Fruit fly (Drosophila melanogaster) whole organism, embryonic: ENCODE data around the gene Or94b.

ENCODE experiments used
- CG10959 ChIP-seq: fragments of 200-800 bp; sonication (Bioruptor generic); IDR thresholded peaks from 2 replicates; pipeline ENCODE4 v1.3.6; 2022; ENCODE audit warnings: missing biosample characterization, missing genetic modification characterization
- CG11247 ChIP-seq: fragments of 200-800 bp; sonication (Bioruptor generic); IDR thresholded peaks from 2 replicates; pipeline ENCODE4 v1.3.6; 2022; ENCODE audit warnings: missing biosample characterization, missing genetic modification characterization
- CG12769 ChIP-seq: fragments of 200-800 bp; sonication (Bioruptor generic); optimal IDR thresholded peaks from 2 replicates; lab custom pipeline; 2019; ENCODE audit warnings: missing biosample characterization, mild to moderate bottlenecking, missing genetic modification characterization, moderate library complexity
- CG13424 ChIP-seq: fragments of 200-800 bp; sonication (Bioruptor generic); optimal IDR thresholded peaks from 2 replicates; lab custom pipeline; 2019; ENCODE audit warnings: missing biosample characterization, mild to moderate bottlenecking, missing genetic modification characterization, moderate library complexity
- CG15696 ChIP-seq: fragments of 200-800 bp; sonication (Bioruptor generic); optimal IDR thresholded peaks from 2 replicates; lab custom pipeline; 2019; ENCODE audit warnings: missing biosample characterization, mild to moderate bottlenecking, missing genetic modification characterization, moderate library complexity
- CG1603 ChIP-seq: fragments of 200-800 bp; sonication (Bioruptor generic); optimal IDR thresholded peaks from 2 replicates; lab custom pipeline; 2019; ENCODE audit warnings: missing biosample characterization, mild to moderate bottlenecking, missing genetic modification characterization, moderate library complexity
- CG16863 ChIP-seq: fragments of 200-800 bp; sonication (Bioruptor generic); optimal IDR thresholded peaks from 3 replicates; lab custom pipeline; 2016; ENCODE audit warnings: missing biosample characterization, missing genetic modification characterization
- CG17186 ChIP-seq: fragments of 200-800 bp; sonication (Bioruptor generic); optimal IDR thresholded peaks from 3 replicates; lab custom pipeline; 2017; ENCODE audit warnings: missing biosample characterization, missing genetic modification reagents, missing genetic modification characterization
- CG17568 ChIP-seq: fragments of 200-800 bp; sonication (Bioruptor generic); optimal IDR thresholded peaks from 2 replicates; lab custom pipeline; 2018; ENCODE audit warnings: missing biosample characterization, mild to moderate bottlenecking, missing genetic modification characterization, moderate library complexity
- CG17829 ChIP-seq: fragments of 200-800 bp; optimal IDR thresholded peaks from 2 replicates; lab custom pipeline; 2019; ENCODE audit warnings: missing biosample characterization, mild to moderate bottlenecking, missing genetic modification characterization, moderate library complexity
- CG2116 ChIP-seq: fragments of 200-800 bp; sonication (Bioruptor generic); optimal IDR thresholded peaks from 3 replicates; lab custom pipeline; 2018; ENCODE audit warnings: missing biosample characterization, mild to moderate bottlenecking, missing genetic modification characterization
- CG34376 ChIP-seq: fragments of 200-800 bp; sonication (Bioruptor generic); optimal IDR thresholded peaks from 2 replicates; lab custom pipeline; 2018; ENCODE audit warnings: missing biosample characterization, mild to moderate bottlenecking, missing genetic modification characterization
- CG3726 ChIP-seq: fragments of 200-800 bp; sonication (Bioruptor generic); IDR thresholded peaks from 3 replicates; pipeline ENCODE4, ENCODE4 v1.3.6; 2022; ENCODE audit warnings: missing biosample characterization, missing genetic modification characterization
- CG3838 ChIP-seq: fragments of 200-800 bp; sonication (Bioruptor generic); optimal IDR thresholded peaks from 3 replicates; lab custom pipeline; 2016; ENCODE audit warnings: missing biosample characterization, missing genetic modification characterization
- CG4424 ChIP-seq: fragments of 200-800 bp; sonication (Bioruptor generic); optimal IDR thresholded peaks from 3 replicates; lab custom pipeline; 2016; ENCODE audit warnings: missing biosample characterization, missing genetic modification characterization
- CG4730 ChIP-seq: fragments of 200-800 bp; sonication (Bioruptor generic); IDR thresholded peaks from 2 replicates; pipeline ENCODE4 v1.3.6; 2022; ENCODE audit warnings: missing biosample characterization, missing genetic modification characterization
- CG5953 ChIP-seq: fragments of 200-800 bp; sonication (Bioruptor generic); IDR thresholded peaks from 2 replicates; pipeline ENCODE4 v1.3.6; 2022; ENCODE audit warnings: missing biosample characterization, missing genetic modification characterization
- CG6689 ChIP-seq: fragments of 200-800 bp; sonication (Bioruptor generic); IDR thresholded peaks from 2 replicates; pipeline ENCODE4 v1.3.6; 2022; ENCODE audit warnings: missing biosample characterization, missing genetic modification characterization
- CHES-1-like ChIP-seq: fragments of 200-800 bp; sonication (Bioruptor generic); optimal IDR thresholded peaks from 2 replicates; lab custom pipeline; 2016; ENCODE audit warnings: missing biosample characterization, missing genetic modification characterization
- Chrac-16 ChIP-seq: fragments of 200-800 bp; sonication (Bioruptor generic); optimal IDR thresholded peaks from 3 replicates; lab custom pipeline; 2016; ENCODE audit warnings: missing biosample characterization, missing genetic modification characterization
- CrebB ChIP-seq: fragments of 200-800 bp; sonication (Bioruptor generic); optimal IDR thresholded peaks from 3 replicates; lab custom pipeline; 2018; ENCODE audit warnings: missing biosample characterization, mild to moderate bottlenecking, missing genetic modification characterization
- D19B ChIP-seq: fragments of 200-800 bp; sonication (Bioruptor generic); optimal IDR thresholded peaks from 2 replicates; lab custom pipeline; 2017; ENCODE audit warnings: missing biosample characterization, mild to moderate bottlenecking, missing genetic modification characterization
- Dbx ChIP-seq: fragments of 200-800 bp; sonication (Bioruptor generic); IDR thresholded peaks from 3 replicates; pipeline ENCODE4 v1.3.6; 2022; ENCODE audit warnings: missing biosample characterization, missing genetic modification characterization
- Deaf1 ChIP-seq: fragments of 200-800 bp; optimal IDR thresholded peaks from 3 replicates; lab custom pipeline; 2019; ENCODE audit warnings: missing biosample characterization, mild to moderate bottlenecking, missing genetic modification characterization, moderate library complexity
- MTF-1 ChIP-seq: fragments of 200-800 bp; sonication (Bioruptor generic); optimal IDR thresholded peaks from 2 replicates; lab custom pipeline; 2018; ENCODE audit warnings: missing biosample characterization, mild to moderate bottlenecking, missing genetic modification characterization, borderline replicate concordance
- Med ChIP-seq: fragments of 200-800 bp; sonication (Bioruptor generic); peaks from one replicate; lab custom pipeline; 2016; ENCODE audit warnings: missing biosample characterization, missing genetic modification characterization, mild to moderate bottlenecking, inconsistent platforms, moderate library complexity
- Nf-YB ChIP-seq: fragments of 200-800 bp; sonication (Bioruptor generic); optimal IDR thresholded peaks from 3 replicates; lab custom pipeline; 2019; ENCODE audit warnings: missing biosample characterization, mild to moderate bottlenecking, missing genetic modification characterization, moderate library complexity
- PHDP ChIP-seq: fragments of 200-800 bp; sonication (Bioruptor generic); optimal IDR thresholded peaks from 3 replicates; lab custom pipeline; 2018; ENCODE audit warnings: missing biosample characterization, mild to moderate bottlenecking, missing genetic modification characterization, moderate library complexity
- Rx ChIP-seq: fragments of 200-800 bp; sonication (Bioruptor generic); IDR thresholded peaks from 2 replicates; pipeline ENCODE4 v1.3.6; 2022; ENCODE audit warnings: missing biosample characterization, missing genetic modification characterization
- Sin3A ChIP-seq: fragments of >200 bp; optimal IDR thresholded peaks from 2 replicates; lab custom pipeline; 2018
- Trl ChIP-seq, 3 experiments: fragments of >200 bp in 2 of 3; fragments of 200-800 bp in 1 of 3; sonication (Bioruptor generic) in 1 of 3; optimal IDR thresholded peaks; 2 replicates in 1 of 3; 3 replicates in 2 of 3; lab custom pipeline; 2016 to 2017; ENCODE audit warnings: missing biosample characterization in 1 of 3, missing genetic modification characterization in 1 of 3
- abd-A ChIP-seq: fragments of 200-800 bp; sonication (Bioruptor generic); optimal IDR thresholded peaks from 3 replicates; lab custom pipeline; 2019; ENCODE audit warnings: missing biosample characterization, mild to moderate bottlenecking, missing genetic modification characterization, moderate library complexity
- aop ChIP-seq: fragments of 200-800 bp; sonication (Bioruptor generic); IDR thresholded peaks from 2 replicates; pipeline ENCODE4 v1.3.6; 2022; ENCODE audit warnings: missing biosample characterization, missing genetic modification characterization
- br ChIP-seq: fragments of >200 bp; optimal IDR thresholded peaks from 2 replicates; lab custom pipeline; 2017
- cas ChIP-seq: fragments of 200-800 bp; sonication (Bioruptor generic); IDR thresholded peaks from 2 replicates; pipeline ENCODE4 v1.3.6; 2022; ENCODE audit warnings: missing biosample characterization, missing genetic modification characterization
- dmrt11E ChIP-seq: fragments of 200-800 bp; sonication (Bioruptor generic); optimal IDR thresholded peaks from 3 replicates; lab custom pipeline; 2018; ENCODE audit warnings: missing biosample characterization, mild to moderate bottlenecking, missing genetic modification characterization, moderate library complexity
- ems ChIP-seq: fragments of 200-800 bp; sonication (Bioruptor generic); optimal IDR thresholded peaks from 3 replicates; lab custom pipeline; 2016; ENCODE audit warnings: missing biosample characterization, missing genetic modification characterization
- eyg ChIP-seq: fragments of 200-800 bp; sonication (Bioruptor generic); optimal IDR thresholded peaks from 3 replicates; lab custom pipeline; 2016; ENCODE audit warnings: missing biosample characterization, missing genetic modification characterization
- fd96Cb ChIP-seq: fragments of 200-800 bp; sonication (Bioruptor generic); optimal IDR thresholded peaks from 2 replicates; lab custom pipeline; 2018; ENCODE audit warnings: missing biosample characterization, mild to moderate bottlenecking, missing genetic modification characterization, moderate library complexity
- fu2 ChIP-seq: fragments of 200-800 bp; sonication (Bioruptor generic); optimal IDR thresholded peaks from 2 replicates; lab custom pipeline; 2016; ENCODE audit warnings: missing biosample characterization, missing genetic modification characterization
- grau ChIP-seq: fragments of 200-800 bp; optimal IDR thresholded peaks from 3 replicates; lab custom pipeline; 2019; ENCODE audit warnings: missing biosample characterization, mild to moderate bottlenecking, missing genetic modification characterization, moderate library complexity
- gt ChIP-seq: fragments of 200-800 bp; sonication (Bioruptor generic); IDR thresholded peaks from 2 replicates; pipeline ENCODE4 v1.3.6; 2022; ENCODE audit warnings: missing biosample characterization, missing genetic modification characterization
- h ChIP-seq: fragments of >200 bp; optimal IDR thresholded peaks from 2 replicates; lab custom pipeline; 2017
- hb ChIP-seq: fragments of 200-800 bp; sonication (Bioruptor generic); IDR thresholded peaks from 3 replicates; pipeline ENCODE4 v1.3.6; 2022; ENCODE audit warnings: missing biosample characterization, missing genetic modification characterization; ENCODE audit not compliant: partially characterized antibody
- kay ChIP-seq: fragments of 200-800 bp; sonication (Bioruptor generic); optimal IDR thresholded peaks from 2 replicates; lab custom pipeline; 2016; ENCODE audit warnings: missing biosample characterization, missing genetic modification characterization
- maf-S ChIP-seq: fragments of 200-800 bp; sonication (Bioruptor generic); optimal IDR thresholded peaks from 2 replicates; lab custom pipeline; 2016; ENCODE audit warnings: missing biosample characterization, missing genetic modification characterization
- prd ChIP-seq, 3 experiments: fragments of >200 bp in 2 of 3; fragments of 200-800 bp in 1 of 3; sonication (Bioruptor generic) in 1 of 3; optimal IDR thresholded peaks in 2 of 3; IDR thresholded peaks in 1 of 3; 2 replicates in 2 of 3; 3 replicates in 1 of 3; pipeline versions ENCODE4 v1.3.6 to Lab custom; 2017 to 2022; ENCODE audit warnings: missing biosample characterization in 1 of 3, missing genetic modification characterization in 1 of 3
- pros ChIP-seq: fragments of 200-800 bp; sonication (Bioruptor generic); optimal IDR thresholded peaks from 3 replicates; lab custom pipeline; 2019; ENCODE audit warnings: missing biosample characterization, mild to moderate bottlenecking, missing genetic modification characterization, moderate library complexity
- pzg ChIP-seq: fragments of 200-800 bp; sonication (Bioruptor generic); optimal IDR thresholded peaks from 3 replicates; lab custom pipeline; 2018; ENCODE audit warnings: missing biosample characterization, mild to moderate bottlenecking, missing genetic modification characterization, moderate library complexity
- repo ChIP-seq: fragments of 200-800 bp; sonication (Bioruptor generic); optimal IDR thresholded peaks from 2 replicates; lab custom pipeline; 2016; ENCODE audit warnings: missing biosample characterization, missing genetic modification characterization
- tna ChIP-seq: fragments of 200-800 bp; sonication (Bioruptor generic); IDR thresholded peaks from 2 replicates; pipeline ENCODE4 v1.3.6; 2022; ENCODE audit warnings: missing biosample characterization, missing genetic modification characterization; ENCODE audit not compliant: partially characterized antibody

The Or94b gene

dm6 chr3R:23028506-23028905 lies 39.4 kb downstream of the Or94b start (continued):
- TF ChIP-seq MTF-1 (GFP tag; lab: Kevin White, UChicago) (no peak), kay (no peak), CG17568 (no peak), CG11247 (GFP tag; lab: Robert Waterston, UW) (peak; percentile 67), Rx (GFP tag; lab: Robert Waterston, UW) (0 out of 2 replicates have a peak, but pooled peaks have one; percentile 7), CG1603 (tag; lab: Kevin White, UChicago) (peak; percentile 58), CG12769 (tag; lab: Kevin White, UChicago) (peak; percentile 77), eyg (no peak), pros (GFP tag; lab: Kevin White, UChicago) (no peak), aop (GFP tag; lab: Robert Waterston, UW) (no peak), CG10959 (GFP tag; lab: Robert Waterston, UW) (no peak), PHDP (tag; lab: Kevin White, UChicago) (peak; percentile 40), CG34376 (GFP tag; lab: Kevin White, UChicago) (no peak), CG4424 (GFP tag; lab: Kevin White, UChicago) (peak; percentile 17), pzg (no peak), CG3726 (GFP tag; lab: Robert Waterston, UW) (no peak), maf-S (GFP tag; lab: Kevin White, UChicago) (peak; percentile 11), CG6689 (GFP tag; lab: Robert Waterston, UW) (peak; percentile 58), CG13424 (tag; lab: Kevin White, UChicago) (peak; percentile 30), Nf-YB (GFP tag; lab: Kevin White, UChicago) (no peak), CrebB (tag; lab: Kevin White, UChicago) (no peak), Sin3A (lab: Kevin White, UChicago) (no peak), br (lab: Kevin White, UChicago) (no peak), Trl (optimal IDR thresholded peaks at IDR 0.05; lab: Kevin White, UChicago) (no peak), Trl (GFP tag; optimal IDR thresholded peaks at IDR 0.05; lab: Kevin White, UChicago) (peak; percentile 36), abd-A (tag; lab: Kevin White, UChicago) (no peak)

- no peak for TF ChIP-seq ems (GFP tag; lab: Kevin White, UChicago)
- no peak for TF ChIP-seq tna (GFP tag; lab: Robert Waterston, UW)
- no peak for TF ChIP-seq fd96Cb (tag; lab: Kevin White, UChicago)
- peak; percentile 38 for TF ChIP-seq dmrt11E (tag; lab: Kevin White, UChicago)
- no peak for TF ChIP-seq h (lab: Kevin White, UChicago)
- TF ChIP-seq CG16863 (GFP tag; lab: Kevin White, UChicago) = no peak
- no peak for TF ChIP-seq Trl (optimal IDR thresholded peaks at IDR 0.05; lab: Kevin White, UChicago)
- TF ChIP-seq Trl (GFP tag; optimal IDR thresholded peaks at IDR 0.05; lab: Kevin White, UChicago) = no peak
- TF ChIP-seq Med (GFP tag; lab: Kevin White, UChicago) = peak; percentile 53
- no peak for TF ChIP-seq fu2
- no peak for TF ChIP-seq gt (GFP tag; lab: Robert Waterston, UW)
- TF ChIP-seq D19B = no peak
- TF ChIP-seq CG3838 (GFP tag; lab: Kevin White, UChicago) = no peak
- no peak for TF ChIP-seq CG2116 (GFP tag; lab: Kevin White, UChicago)
- no peak for TF ChIP-seq Dbx (GFP tag; lab: Robert Waterston, UW)
- TF ChIP-seq CHES-1-like (GFP tag; lab: Kevin White, UChicago) = no peak
- TF ChIP-seq CG17829 = no peak
- TF ChIP-seq CG5953 (GFP tag; lab: Robert Waterston, UW) = no peak
- TF ChIP-seq cas (GFP tag; lab: Robert Waterston, UW) = no peak
- no peak for TF ChIP-seq Deaf1
- TF ChIP-seq CG4730 (GFP tag; lab: Robert Waterston, UW) = no peak
- no peak for TF ChIP-seq prd (optimal IDR thresholded peaks at IDR 0.05; lab: Kevin White, UChicago)
- 0 out of 3 replicates have a peak, but pooled peaks have one; percentile 41 for TF ChIP-seq prd (GFP tag; IDR thresholded peaks at IDR 0.05; lab: Robert Waterston, UW)
- peak; percentile 66 for TF ChIP-seq CG15696 (tag; lab: Kevin White, UChicago)
- TF ChIP-seq grau (tag; lab: Kevin White, UChicago) = no peak
- no peak for TF ChIP-seq repo
- TF ChIP-seq CG17186 = no peak
- no peak for TF ChIP-seq Chrac-16 (GFP tag; lab: Kevin White, UChicago)
- no peak for TF ChIP-seq hb (GFP tag; lab: Robert Waterston, UW)
Observed at dm6 chr3R:23030900-23031299, 41.8 kb downstream of the Or94b start.
